3 worm cellular contexts compared by ENCODE assay signal in the genomic region with DNA sequence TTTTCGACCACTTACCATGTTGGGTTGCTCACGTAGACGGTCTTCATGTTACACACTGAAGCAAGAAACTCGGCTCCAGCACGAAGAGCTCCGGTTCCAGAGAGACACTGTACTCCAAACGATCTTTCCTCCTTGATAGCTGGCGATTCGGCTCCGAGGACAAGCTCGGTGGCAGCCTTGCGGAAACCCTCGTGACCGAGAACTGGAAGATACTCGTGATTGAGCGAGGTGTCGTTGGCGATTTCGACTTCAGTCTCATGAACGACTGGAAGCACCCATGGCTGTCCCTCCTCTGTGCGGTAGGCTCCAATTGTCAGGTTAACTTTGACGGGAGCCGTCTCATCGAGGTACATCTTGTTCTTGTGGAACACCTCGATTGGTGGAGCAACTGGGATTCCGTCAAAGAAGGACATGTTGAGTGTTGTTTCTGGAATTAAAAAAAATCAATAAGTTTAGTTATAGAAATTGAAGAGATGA.
A peak's percentile ranks its signal among the peaks of the same experiment; 100 is the strongest.
TF ChIP-seq lines count a peak whose summit lies in the region.

A gene (minus strand): TSS at position 427 of the 477 bp plus-strand sequence.

TF ChIP-seq in whole organism, L4 larva, 104 proteins besides CTCF, POLR2A, EP300 and RAD21:
- TF ChIP-seq ceh-20 (GFP tag; IDR thresholded peaks at IDR 0.05; lab: Robert Waterston, UW) = no peak
- peak; percentile 15 for TF ChIP-seq hlh-30 (tag; optimal IDR thresholded peaks at IDR 0.05; lab: Kevin White, UChicago; ENCODE audit: insufficient read depth)
- peak; percentile 69 for TF ChIP-seq set-16 (GFP tag; IDR thresholded peaks at IDR 0.05; lab: Robert Waterston, UW)
- TF ChIP-seq aha-1 (tag; lab: Kevin White, UChicago) = peak; percentile 86

TF ChIP-seq in whole organism, midembryonic, 9 proteins besides CTCF, POLR2A, EP300 and RAD21:
- TF ChIP-seq flt-1 (GFP tag; IDR thresholded peaks at IDR 0.05; lab: Robert Waterston, UW) (no peak), tab-1 (GFP tag; IDR thresholded peaks at IDR 0.05; lab: Robert Waterston, UW) (0 out of 2 replicates have a peak, but pooled peaks have one; percentile 14)

TF ChIP-seq in whole organism, young adult, 124 proteins besides CTCF, POLR2A, EP300 and RAD21:
- TF ChIP-seq mes-4 (tag; optimal IDR thresholded peaks at IDR 0.05; lab: Kevin White, UChicago) (no peak), zfh-2 (GFP tag; conservative IDR thresholded peaks at IDR 0.05; lab: Robert Waterston, UW) (peak; percentile 64)
